Fruit fly (Drosophila melanogaster): ENCODE measurements around the gene CG1309.

Gene CG1309

DNA sequence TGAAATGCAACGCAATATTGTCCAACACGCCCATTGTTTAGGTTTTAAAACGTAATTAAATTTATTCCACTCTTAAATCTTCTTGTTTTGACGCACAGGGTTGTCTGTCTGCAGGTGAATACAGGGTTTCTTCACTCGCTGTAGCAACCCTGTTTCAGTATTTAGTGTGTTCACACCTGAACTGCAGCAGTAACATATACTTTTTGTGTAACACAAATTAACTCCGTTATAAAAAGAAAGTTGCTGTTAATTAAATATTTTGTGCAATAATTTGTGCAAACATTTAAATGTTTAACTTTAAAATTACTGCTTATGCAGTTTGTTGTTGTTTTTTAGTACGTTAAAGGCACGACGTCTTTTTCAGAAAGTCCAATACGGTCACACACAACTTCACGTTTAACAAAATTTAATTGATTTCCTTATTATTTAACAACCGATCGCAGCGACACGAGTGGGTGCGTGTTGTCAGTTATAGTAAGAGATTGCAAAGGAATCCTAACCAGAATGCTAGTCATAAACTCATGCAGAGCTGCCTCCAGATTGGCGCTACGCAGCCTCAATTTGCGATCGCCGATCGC, 33.0 kb downstream of the CG1309 start, which contains the start of the genes CG15012 and Fdx2 (continued):
- no peak for TF ChIP-seq OdsH (GFP tag; optimal IDR thresholded peaks at IDR 0.05)

dm6 chr3L:4293304-4293703, 34.1 kb downstream of the CG1309 start:
- TF ChIP-seq CG11762 (GFP tag; optimal IDR thresholded peaks at IDR 0.05; ENCODE audit: insufficient read depth) (no peak), svp (GFP tag) (no peak), Eip78C (GFP tag) (no peak), CG34406 (GFP tag; optimal IDR thresholded peaks at IDR 0.05) (no peak), OdsH (GFP tag; optimal IDR thresholded peaks at IDR 0.05) (no peak), CG15336 (GFP tag; IDR thresholded peaks at IDR 0.05) (peak; percentile 49), CG10631 (GFP tag; optimal IDR thresholded peaks at IDR 0.05) (no peak), CG32006 (GFP tag; optimal IDR thresholded peaks at IDR 0.05) (peak; percentile 27)

DNA sequence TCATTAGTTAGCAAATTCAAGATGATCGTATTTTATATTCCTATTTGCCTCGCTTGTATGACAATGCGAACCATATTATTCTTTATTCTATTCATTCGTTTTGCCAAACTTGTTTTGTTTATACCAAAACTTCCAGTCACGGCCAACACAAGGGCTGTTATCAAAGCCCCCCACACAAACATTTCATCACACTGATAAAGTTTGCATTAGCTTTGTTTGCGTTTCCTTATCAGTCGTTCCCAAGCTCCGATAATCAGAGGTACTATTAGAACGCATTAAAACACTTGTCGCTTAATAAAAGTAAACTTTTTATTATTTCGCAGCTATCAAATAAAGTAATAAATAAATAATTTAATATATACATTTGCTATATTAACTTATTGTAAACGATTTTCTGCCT, 34.5 kb downstream of the CG1309 start:
- peak; percentile 57 for TF ChIP-seq vri (GFP tag; optimal IDR thresholded peaks at IDR 0.05)
- no peak for TF ChIP-seq svp (GFP tag)
- no peak for TF ChIP-seq lz (GFP tag; optimal IDR thresholded peaks at IDR 0.05)
- TF ChIP-seq Hr4 (GFP tag; optimal IDR thresholded peaks at IDR 0.05) = no peak
- TF ChIP-seq CG6163 (GFP tag; IDR thresholded peaks at IDR 0.05) = no peak
- no peak for TF ChIP-seq Ets21C (GFP tag; optimal IDR thresholded peaks at IDR 0.05)
- TF ChIP-seq CG34406 (GFP tag; optimal IDR thresholded peaks at IDR 0.05) = no peak
- no peak for TF ChIP-seq Sox14 (GFP tag; optimal IDR thresholded peaks at IDR 0.05)
- TF ChIP-seq Sox102F (GFP tag; optimal IDR thresholded peaks at IDR 0.05) = no peak
- TF ChIP-seq Eip78C (GFP tag) = peak; percentile 52
- TF ChIP-seq CG10669 (GFP tag; optimal IDR thresholded peaks at IDR 0.05) = no peak
- TF ChIP-seq fkh (GFP tag; optimal IDR thresholded peaks at IDR 0.05) = peak; percentile 31
- no peak for TF ChIP-seq CG11294 (GFP tag; IDR thresholded peaks at IDR 0.05)
- no peak for TF ChIP-seq Blimp-1 (GFP tag; optimal IDR thresholded peaks at IDR 0.05)
- TF ChIP-seq CG32006 (GFP tag; optimal IDR thresholded peaks at IDR 0.05) = no peak
- TF ChIP-seq CG10631 (GFP tag; optimal IDR thresholded peaks at IDR 0.05) = no peak

DNA sequence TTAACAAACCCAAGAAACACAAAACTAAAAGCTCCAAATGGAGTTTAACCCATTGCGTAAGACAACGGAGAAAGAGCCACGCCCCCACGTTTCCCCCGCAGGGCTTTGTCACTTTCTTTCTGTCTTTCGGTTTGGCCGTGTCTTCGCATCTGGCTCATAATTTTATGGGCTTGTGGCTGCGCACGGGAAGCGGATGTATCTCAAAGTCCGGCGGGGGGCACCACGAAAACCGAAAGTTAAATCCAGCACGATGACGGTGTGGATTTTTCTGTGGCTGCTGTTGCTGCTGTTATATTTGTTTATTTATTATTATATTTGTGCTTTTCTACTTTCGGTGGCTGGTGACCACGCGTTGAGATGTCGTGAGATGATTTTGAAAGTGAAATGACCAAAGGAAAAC, 37.5 kb downstream of the CG1309 start:
- TF ChIP-seq spab (GFP tag; optimal IDR thresholded peaks at IDR 0.05) (no peak), Blimp-1 (GFP tag; optimal IDR thresholded peaks at IDR 0.05) (peak; percentile 37), CG8119 (GFP tag; IDR thresholded peaks at IDR 0.05) (no peak), CG8632 (GFP tag; optimal IDR thresholded peaks at IDR 0.05) (no peak)

dm6 chr3L:4302088-4302487, 42.9 kb downstream of the CG1309 start:
- no peak for TF ChIP-seq spab (GFP tag; optimal IDR thresholded peaks at IDR 0.05)
- TF ChIP-seq Met (GFP tag; optimal IDR thresholded peaks at IDR 0.05) = no peak
- TF ChIP-seq CG15336 (GFP tag; IDR thresholded peaks at IDR 0.05) = 0 out of 2 replicates have a peak, but pooled peaks have one; percentile 34
- no peak for TF ChIP-seq achi (GFP tag; optimal IDR thresholded peaks at IDR 0.05)
- no peak for TF ChIP-seq CG31627 (GFP tag; optimal IDR thresholded peaks at IDR 0.05)
- TF ChIP-seq CG6792 (GFP tag; optimal IDR thresholded peaks at IDR 0.05) = no peak
- peak; percentile 44; the same call in 2 of the 3 replicates for TF ChIP-seq CG8119 (GFP tag; IDR thresholded peaks at IDR 0.05)
- no peak for TF ChIP-seq svp (GFP tag)
- TF ChIP-seq Lpt (GFP tag; optimal IDR thresholded peaks at IDR 0.05) = no peak
- peak; percentile 51 for TF ChIP-seq CG4318 (GFP tag; optimal IDR thresholded peaks at IDR 0.05)
- peak; percentile 65 for TF ChIP-seq CG32006 (GFP tag; optimal IDR thresholded peaks at IDR 0.05)
- peak; percentile 46 for TF ChIP-seq Hr4 (GFP tag; optimal IDR thresholded peaks at IDR 0.05)
- TF ChIP-seq CG6276 (GFP tag; optimal IDR thresholded peaks at IDR 0.05) = peak; percentile 25
- peak; percentile 76 for TF ChIP-seq Eip78C (GFP tag)

DNA sequence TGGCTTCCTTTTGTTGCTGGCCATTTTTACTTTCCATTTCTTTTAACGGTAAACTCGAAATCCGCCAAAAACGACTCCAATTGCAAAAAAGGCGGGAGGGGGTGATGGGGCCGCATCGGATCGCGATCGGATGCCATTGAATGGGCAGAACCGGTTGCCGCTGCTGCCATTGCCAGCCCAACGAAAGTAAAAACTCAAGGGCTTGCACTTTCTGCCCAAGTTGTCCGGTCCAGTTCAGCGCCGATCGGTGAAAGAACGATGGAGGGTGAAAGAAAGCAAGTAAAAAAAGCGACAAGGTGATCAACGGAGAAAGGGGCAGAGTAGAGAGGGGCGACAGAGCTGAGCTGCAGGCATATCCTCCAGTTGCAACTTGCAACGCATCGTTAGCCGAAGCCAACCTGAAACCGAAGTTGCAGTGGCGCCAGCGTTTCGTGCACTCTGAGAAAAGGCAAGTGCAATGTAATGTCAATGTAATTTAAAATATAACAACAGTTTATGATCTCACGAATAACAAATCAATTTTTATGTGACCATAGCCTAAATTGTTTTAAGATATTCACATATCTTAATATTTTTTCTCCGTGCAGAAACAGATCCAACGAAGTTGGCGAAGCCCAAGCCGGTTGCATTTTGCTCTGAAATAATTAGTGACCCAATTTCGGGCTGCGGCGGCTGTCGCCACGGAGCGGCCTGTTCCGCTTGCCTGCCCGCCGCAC, 45.2 kb downstream of the CG1309 start:
- TF ChIP-seq ss (GFP tag; optimal IDR thresholded peaks at IDR 0.05) (peak; percentile 53 to 80), pdm3 (GFP tag; optimal IDR thresholded peaks at IDR 0.05) (peak; percentile 90), spab (GFP tag; optimal IDR thresholded peaks at IDR 0.05) (peak; percentile 69), achi (GFP tag; optimal IDR thresholded peaks at IDR 0.05) (peak; percentile 88), net (GFP tag; optimal IDR thresholded peaks at IDR 0.05) (peak; percentile 91), Lpt (GFP tag; optimal IDR thresholded peaks at IDR 0.05) (peak; percentile 92), CG16779 (tag; optimal IDR thresholded peaks at IDR 0.05) (peak; percentile 73), CG31627 (GFP tag; optimal IDR thresholded peaks at IDR 0.05) (peak; percentile 87), OdsH (GFP tag; optimal IDR thresholded peaks at IDR 0.05) (peak; percentile 88), Ets21C (GFP tag; optimal IDR thresholded peaks at IDR 0.05) (peak; percentile 70), topi (GFP tag; optimal IDR thresholded peaks at IDR 0.05) (peak; percentile 87), CG8119 (GFP tag; IDR thresholded peaks at IDR 0.05) (peak; percentile 97), CG6276 (GFP tag; optimal IDR thresholded peaks at IDR 0.05) (peak; percentile 92), Eip75B (GFP tag; optimal IDR thresholded peaks at IDR 0.05) (peak; percentile 89), Hr38 (GFP tag; optimal IDR thresholded peaks at IDR 0.05) (peak; percentile 48), eg (GFP tag; IDR thresholded peaks at IDR 0.05) (peak; percentile 96), Sox15 (GFP tag; optimal IDR thresholded peaks at IDR 0.05) (peak; percentile 47), CG6163 (GFP tag; IDR thresholded peaks at IDR 0.05) (peak; percentile 96), CG11902 (GFP tag; optimal IDR thresholded peaks at IDR 0.05) (peak; percentile 75)
